Worm (Caenorhabditis elegans): Measurements from ENCODE around the gene clec-137.

Gene clec-137

ce11 chrII:4617990-4618389 lies at the start of gene clec-137:
clec-137 (minus strand) TSS chrII:4618090.
- TF ChIP-seq ZK546.5 (tag; optimal IDR thresholded peaks at IDR 0.05) (no peak), blmp-1 (tag; optimal IDR thresholded peaks at IDR 0.05; ENCODE audit: insufficient read depth) (no peak), lin-11 (tag; optimal IDR thresholded peaks at IDR 0.05) (no peak), crh-2 (tag; optimal IDR thresholded peaks at IDR 0.05) (no peak), nhr-6 (tag; optimal IDR thresholded peaks at IDR 0.05) (no peak), zag-1 (tag; optimal IDR thresholded peaks at IDR 0.05) (no peak), skn-1 (tag; optimal IDR thresholded peaks at IDR 0.05) (no peak), fos-1 (tag; optimal IDR thresholded peaks at IDR 0.05) (no peak), nhr-25 (tag; optimal IDR thresholded peaks at IDR 0.05) (no peak)

ce11 chrII:4667572-4667971 lies 49.7 kb upstream of the clec-137 start, which contains the start of gene fut-5:
fut-5 (minus strand) TSS chrII:4667672.
- TF ChIP-seq nhr-12 (tag; optimal IDR thresholded peaks at IDR 0.05) (no peak), nhr-11 (tag; optimal IDR thresholded peaks at IDR 0.05) (no peak), nhr-77 (tag; optimal IDR thresholded peaks at IDR 0.05) (no peak), nhr-129 (tag; optimal IDR thresholded peaks at IDR 0.05) (no peak), nhr-23 (tag; optimal IDR thresholded peaks at IDR 0.05) (no peak), nhr-21 (tag; optimal IDR thresholded peaks at IDR 0.05) (no peak), alr-1 (tag; optimal IDR thresholded peaks at IDR 0.05) (no peak), gmeb-1 (tag; optimal IDR thresholded peaks at IDR 0.05) (no peak), ama-1 (optimal IDR thresholded peaks at IDR 0.05) (no peak), sma-9 (GFP tag; optimal IDR thresholded peaks at IDR 0.05) (no peak), sma-9 (tag; optimal IDR thresholded peaks at IDR 0.05) (no peak), dmd-4 (tag; optimal IDR thresholded peaks at IDR 0.05) (no peak), sem-4 (tag; optimal IDR thresholded peaks at IDR 0.05) (no peak), nhr-10 (tag; optimal IDR thresholded peaks at IDR 0.05) (no peak), unc-62 (GFP tag; optimal IDR thresholded peaks at IDR 0.05) (no peak), C34F6.9 (tag; optimal IDR thresholded peaks at IDR 0.05) (no peak), sma-3 (GFP tag; optimal IDR thresholded peaks at IDR 0.05) (no peak), crh-2 (tag; optimal IDR thresholded peaks at IDR 0.05) (no peak), Y55F3AM.14 (GFP tag; optimal IDR thresholded peaks at IDR 0.05) (no peak)

- TF ChIP-seq lsy-2 (tag; optimal IDR thresholded peaks at IDR 0.05), result no peak
- no peak for TF ChIP-seq egl-27 (tag; optimal IDR thresholded peaks at IDR 0.05)
- no peak for TF ChIP-seq snpc-4 (tag; optimal IDR thresholded peaks at IDR 0.05)
- no peak for TF ChIP-seq ceh-82 (tag; optimal IDR thresholded peaks at IDR 0.05)
- no peak for TF ChIP-seq nhr-129 (tag; optimal IDR thresholded peaks at IDR 0.05)
- no peak for TF ChIP-seq mbf-1 (tag; optimal IDR thresholded peaks at IDR 0.05)
- TF ChIP-seq nhr-77 (tag; optimal IDR thresholded peaks at IDR 0.05), result no peak
- no peak for TF ChIP-seq ceh-16 (tag; optimal IDR thresholded peaks at IDR 0.05)
- TF ChIP-seq alr-1 (tag; optimal IDR thresholded peaks at IDR 0.05), result no peak
- no peak for TF ChIP-seq nhr-12 (tag; optimal IDR thresholded peaks at IDR 0.05)
- TF ChIP-seq lin-39 (tag; optimal IDR thresholded peaks at IDR 0.05), result no peak
- TF ChIP-seq mdl-1 (tag; optimal IDR thresholded peaks at IDR 0.05), result no peak
- no peak for TF ChIP-seq gmeb-1 (tag; optimal IDR thresholded peaks at IDR 0.05)
- no peak for TF ChIP-seq nhr-23 (tag; optimal IDR thresholded peaks at IDR 0.05)
- no peak for TF ChIP-seq unc-55 (GFP tag; optimal IDR thresholded peaks at IDR 0.05)
- TF ChIP-seq dmd-4 (tag; optimal IDR thresholded peaks at IDR 0.05), result no peak
- no peak for TF ChIP-seq nhr-6 (tag; optimal IDR thresholded peaks at IDR 0.05)
Measured at ce11 chrII:4665359-4665758, 47.5 kb upstream of the clec-137 start, which contains the start of gene T05A7.11. T05A7.11 (minus strand) TSS chrII:4665459.

ce11 chrII:4663186-4663585 lies 45.3 kb upstream of the clec-137 start, which contains the start of gene T05A7.12:
T05A7.12 (minus strand) TSS chrII:4663286.
- TF ChIP-seq aly-2 (tag; optimal IDR thresholded peaks at IDR 0.05) (no peak), ceh-16 (tag; optimal IDR thresholded peaks at IDR 0.05) (no peak), ama-1 (optimal IDR thresholded peaks at IDR 0.05) (no peak)

ce11 chrII:4661278-4661677 lies 43.4 kb upstream of the clec-137 start, which contains the start of gene T05A7.13:
T05A7.13 (minus strand) TSS chrII:4661378.
- TF ChIP-seq sma-9 (GFP tag; optimal IDR thresholded peaks at IDR 0.05) (no peak), sma-9 (tag; optimal IDR thresholded peaks at IDR 0.05) (no peak), R02D3.7 (tag; optimal IDR thresholded peaks at IDR 0.05) (no peak), lin-39 (tag; optimal IDR thresholded peaks at IDR 0.05) (no peak), nhr-12 (tag; optimal IDR thresholded peaks at IDR 0.05) (no peak), dmd-4 (tag; optimal IDR thresholded peaks at IDR 0.05) (no peak), nhr-23 (tag; optimal IDR thresholded peaks at IDR 0.05) (no peak), skn-1 (tag; optimal IDR thresholded peaks at IDR 0.05) (no peak), crh-2 (tag; optimal IDR thresholded peaks at IDR 0.05) (no peak), blmp-1 (tag; optimal IDR thresholded peaks at IDR 0.05; ENCODE audit: insufficient read depth) (no peak), peb-1 (tag; optimal IDR thresholded peaks at IDR 0.05) (no peak), ztf-1 (GFP tag; conservative IDR thresholded peaks at IDR 0.05) (no peak), ceh-16 (tag; optimal IDR thresholded peaks at IDR 0.05) (no peak), nhr-21 (tag; optimal IDR thresholded peaks at IDR 0.05) (no peak), nhr-6 (tag; optimal IDR thresholded peaks at IDR 0.05) (no peak), F13H6.1 (tag; optimal IDR thresholded peaks at IDR 0.05) (no peak), ceh-82 (tag; optimal IDR thresholded peaks at IDR 0.05) (no peak)

All from whole organism, L2 larva.